Comparison of ENCODE assay signal across 1 fruit fly cellular context in genomic region chr3R:22468829-22469487, dm6.
TF ChIP-seq lines count a peak whose summit lies in the region.

No protein-coding gene starts in this region.

TF ChIP-seq in whole organism, embryonic, 481 proteins besides CTCF, POLR2A, EP300 and RAD21 (continued from another document):
- TF ChIP-seq btn (GFP tag; optimal IDR thresholded peaks at IDR 0.05; lab: Kevin White, UChicago) (peak; percentile 70), pfk (GFP tag; optimal IDR thresholded peaks at IDR 0.05; lab: Kevin White, UChicago) (no peak), Fer2 (tag; optimal IDR thresholded peaks at IDR 0.05; lab: Kevin White, UChicago) (peak; percentile 77), CG17328 (GFP tag; IDR thresholded peaks at IDR 0.05; lab: Robert Waterston, UW) (peak; percentile 81), Hey (tag; optimal IDR thresholded peaks at IDR 0.05; lab: Kevin White, UChicago) (peak; percentile 72), Side (GFP tag; optimal IDR thresholded peaks at IDR 0.05; lab: Kevin White, UChicago) (peak; percentile 87), Max (GFP tag; optimal IDR thresholded peaks at IDR 0.05; lab: Kevin White, UChicago) (peak; percentile 81), CG13296 (GFP tag; optimal IDR thresholded peaks at IDR 0.05; lab: Kevin White, UChicago) (peak; percentile 91), H15 (GFP tag; IDR thresholded peaks at IDR 0.05; lab: Robert Waterston, UW) (peak; percentile 71; the same call in 2 of the 3 replicates), prd (optimal IDR thresholded peaks at IDR 0.05; lab: Kevin White, UChicago) (no peak), prd (GFP tag; IDR thresholded peaks at IDR 0.05; lab: Robert Waterston, UW) (peak; percentile 88), CG33557 (GFP tag; optimal IDR thresholded peaks at IDR 0.05; lab: Kevin White, UChicago) (no peak), Blimp-1 (GFP tag; optimal IDR thresholded peaks at IDR 0.05; lab: Kevin White, UChicago) (peak; percentile 75), E2f1 (GFP tag; IDR thresholded peaks at IDR 0.05; lab: Robert Waterston, UW) (peak; percentile 76), MBD-R2 (GFP tag; IDR thresholded peaks at IDR 0.05; lab: Robert Waterston, UW) (peak; percentile 48; the same call in 1 of the 2 replicates)
TF ChIP-seq in whole organism, embryonic: peak in this region for 368.
